Worm (Caenorhabditis elegans) whole organism, midembryonic: Measurements from ENCODE around the gene K08D9.2.

Experiments
- cog-1 ChIP-seq: sonication (generic microtip); optimal IDR thresholded peaks from 2 replicates; lab custom pipeline; 2016; ENCODE audit warnings: missing genetic modification characterization, missing compliant biosample characterization
- klf-2 ChIP-seq: fragments of 200-800 bp; sonication (Bioruptor generic); conservative IDR thresholded peaks from 2 replicates; pipeline ENCODE4 v1.3.6; 2022; ENCODE audit warnings: missing genetic modification reagents, missing genetic modification characterization, missing compliant biosample characterization
- med-1 ChIP-seq: sonication (generic microtip); optimal IDR thresholded peaks from 2 replicates; lab custom pipeline; 2017; ENCODE audit warnings: missing genetic modification characterization, mild to moderate bottlenecking, missing compliant biosample characterization, antibody characterized with exemption, missing genetic modification reagents; ENCODE audit not compliant: insufficient read depth
- ztf-23 ChIP-seq: fragments of 200-800 bp; sonication (Bioruptor generic); IDR thresholded peaks from 2 replicates; pipeline ENCODE4 v1.3.6; 2022; ENCODE audit warnings: missing genetic modification reagents, missing genetic modification characterization, missing compliant biosample characterization

ce11 chrV:3269407-3269806 lies 41.9 kb downstream of the K08D9.2 start, which contains the start of gene T28A11.19:
- no peak for TF ChIP-seq ztf-23 (GFP tag; lab: Robert Waterston, UW)
- TF ChIP-seq klf-2 (GFP tag; lab: Robert Waterston, UW) = no peak
- TF ChIP-seq med-1 = no peak
- no peak for TF ChIP-seq cog-1
